Fruit fly (Drosophila melanogaster): Measurements from ENCODE around the gene CG46525.

CG46525 gene

DNA sequence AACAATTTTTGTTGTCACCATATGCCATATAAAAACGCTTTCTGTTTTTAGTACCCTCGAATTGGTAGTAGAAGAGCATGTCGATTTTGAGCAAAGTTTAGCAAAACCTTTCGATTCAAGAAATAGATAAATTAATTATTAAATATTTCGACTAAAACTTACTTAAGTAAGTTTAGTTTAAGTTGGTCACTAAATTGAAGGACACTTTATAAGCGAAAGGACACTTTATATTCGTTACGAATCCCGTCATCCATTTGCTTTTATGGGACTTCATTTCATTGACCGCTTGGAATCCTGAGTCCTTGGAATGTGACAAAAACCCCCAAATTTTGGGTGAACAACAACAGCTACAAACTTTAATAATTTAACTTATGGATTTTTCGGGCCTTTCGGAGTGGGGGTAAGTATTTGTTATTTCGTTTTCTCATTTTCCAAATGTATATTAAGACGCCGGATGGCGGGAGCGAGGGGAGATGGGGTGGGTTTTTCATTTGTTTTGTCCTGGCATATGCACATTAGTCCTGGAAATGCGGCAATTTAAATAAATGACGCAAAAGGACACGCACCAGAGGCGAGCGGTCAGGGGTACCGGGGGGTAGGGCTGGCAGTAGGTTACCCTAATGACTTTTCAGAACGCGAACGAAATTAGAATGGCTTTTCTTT is 16.0 kb upstream of the CG46525 start (continued):
- TF ChIP-seq Asciz (GFP tag; optimal IDR thresholded peaks at IDR 0.05) (peak; percentile 25), CG6683 (GFP tag; optimal IDR thresholded peaks at IDR 0.05) (peak; percentile 11), Dbx (GFP tag; IDR thresholded peaks at IDR 0.05) (peak; percentile 48; the same call in 1 of the 3 replicates), CG4404 (GFP tag; IDR thresholded peaks at IDR 0.05) (0 out of 2 replicates have a peak, but pooled peaks have one; percentile 26), HmgD (GFP tag; optimal IDR thresholded peaks at IDR 0.05) (no peak), grau (tag; optimal IDR thresholded peaks at IDR 0.05) (peak; percentile 48), CG15514 (GFP tag; optimal IDR thresholded peaks at IDR 0.05) (peak; percentile 13), Lhr (GFP tag; optimal IDR thresholded peaks at IDR 0.05) (no peak), otp (GFP tag; IDR thresholded peaks at IDR 0.05) (no peak)

DNA sequence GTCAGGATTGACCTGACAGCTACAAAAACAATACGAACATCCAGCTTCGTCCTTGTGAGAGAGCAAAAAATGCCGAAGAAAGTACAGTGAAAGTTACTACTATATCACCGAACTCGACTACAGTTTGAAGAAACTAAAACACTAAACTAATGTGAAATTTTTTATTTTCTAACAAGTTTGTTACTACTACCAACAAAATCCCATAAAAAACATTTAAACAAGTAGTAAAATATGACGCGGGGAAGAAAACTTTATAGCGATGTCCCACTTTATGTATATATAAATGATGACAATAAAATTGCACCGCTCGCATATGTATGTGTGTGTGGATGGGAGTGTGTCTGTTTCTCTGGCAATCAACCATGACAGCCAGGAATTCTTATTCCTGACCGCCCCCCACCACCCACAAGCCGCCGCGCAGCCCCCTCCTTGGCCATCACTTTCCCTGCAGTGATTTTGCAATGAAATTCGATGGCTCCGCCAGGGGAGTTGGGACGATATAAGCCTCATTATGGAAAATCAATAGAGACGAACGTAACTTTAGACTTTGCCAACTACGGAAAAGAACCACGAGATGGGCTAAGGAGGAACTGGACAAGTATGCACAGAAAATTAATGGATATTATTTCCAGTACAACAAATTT is 13.5 kb upstream of the CG46525 start:
- peak; percentile 52; the same call in 1 of the 2 replicates for TF ChIP-seq CG14441 (GFP tag; IDR thresholded peaks at IDR 0.05)
- TF ChIP-seq vvl (GFP tag; IDR thresholded peaks at IDR 0.05): no peak
- peak; percentile 12; the same call in 1 of the 2 replicates for TF ChIP-seq MBD-R2 (GFP tag; IDR thresholded peaks at IDR 0.05)
- TF ChIP-seq CG31365 (tag; optimal IDR thresholded peaks at IDR 0.05): no peak
- TF ChIP-seq Aef1 (GFP tag; IDR thresholded peaks at IDR 0.05): no peak
- no peak for TF ChIP-seq odd (GFP tag; optimal IDR thresholded peaks at IDR 0.05)
- TF ChIP-seq Xbp1 (GFP tag; optimal IDR thresholded peaks at IDR 0.05): no peak
- no peak for TF ChIP-seq CG15011 (GFP tag; optimal IDR thresholded peaks at IDR 0.05)
- TF ChIP-seq CG15601 (tag; optimal IDR thresholded peaks at IDR 0.05): no peak
- no peak for TF ChIP-seq CG6765 (GFP tag; optimal IDR thresholded peaks at IDR 0.05)
- no peak for TF ChIP-seq eyg (GFP tag; optimal IDR thresholded peaks at IDR 0.05)
- peak; percentile 0 for TF ChIP-seq unpg (GFP tag; optimal IDR thresholded peaks at IDR 0.05)
- no peak for TF ChIP-seq CG7372 (GFP tag; IDR thresholded peaks at IDR 0.05)
- TF ChIP-seq ro (GFP tag; IDR thresholded peaks at IDR 0.05): no peak
- TF ChIP-seq grau (tag; optimal IDR thresholded peaks at IDR 0.05): peak; percentile 33
- TF ChIP-seq CG30403 (GFP tag; optimal IDR thresholded peaks at IDR 0.05): no peak
- TF ChIP-seq CG3163 (GFP tag; optimal IDR thresholded peaks at IDR 0.05): no peak
- TF ChIP-seq nau (GFP tag; optimal IDR thresholded peaks at IDR 0.05): no peak
- TF ChIP-seq CG15514 (GFP tag; optimal IDR thresholded peaks at IDR 0.05): no peak
- TF ChIP-seq ato (GFP tag; IDR thresholded peaks at IDR 0.05; ENCODE audit: partially characterized antibody): no peak
- TF ChIP-seq Ptx1 (GFP tag; IDR thresholded peaks at IDR 0.05): peak; percentile 57; the same call in 1 of the 2 replicates
- TF ChIP-seq CG12391 (tag; optimal IDR thresholded peaks at IDR 0.05): no peak
- TF ChIP-seq Hey (tag; optimal IDR thresholded peaks at IDR 0.05): no peak
- TF ChIP-seq CG13894 (tag; optimal IDR thresholded peaks at IDR 0.05): no peak
- no peak for TF ChIP-seq seq (GFP tag; IDR thresholded peaks at IDR 0.05)
- TF ChIP-seq eve (GFP tag; optimal IDR thresholded peaks at IDR 0.05): no peak
- TF ChIP-seq hkb (optimal IDR thresholded peaks at IDR 0.05): no peak
- peak; percentile 18; the same call in 1 of the 2 replicates for TF ChIP-seq hkb (GFP tag; IDR thresholded peaks at IDR 0.05)
- no peak for TF ChIP-seq vnd (GFP tag; IDR thresholded peaks at IDR 0.05; ENCODE audit: partially characterized antibody)
- TF ChIP-seq CG17612 (GFP tag; IDR thresholded peaks at IDR 0.05): no peak
- TF ChIP-seq Dref (GFP tag; IDR thresholded peaks at IDR 0.05): no peak
- TF ChIP-seq C15 (GFP tag; IDR thresholded peaks at IDR 0.05): no peak
- 0 out of 3 replicates have a peak, but pooled peaks have one; percentile 9 for TF ChIP-seq CG17361 (GFP tag; IDR thresholded peaks at IDR 0.05)
- TF ChIP-seq Asciz (GFP tag; optimal IDR thresholded peaks at IDR 0.05): no peak
- TF ChIP-seq CG7745 (tag; optimal IDR thresholded peaks at IDR 0.05): no peak
- 0 out of 2 replicates have a peak, but pooled peaks have one; percentile 34 for TF ChIP-seq HLH3B (GFP tag; IDR thresholded peaks at IDR 0.05)
- TF ChIP-seq pros (GFP tag; optimal IDR thresholded peaks at IDR 0.05): no peak
- no peak for TF ChIP-seq usp (GFP tag; optimal IDR thresholded peaks at IDR 0.05)
- no peak for TF ChIP-seq NfI (GFP tag; optimal IDR thresholded peaks at IDR 0.05)
- TF ChIP-seq CG31224 (GFP tag; IDR thresholded peaks at IDR 0.05): no peak
- TF ChIP-seq lmd (GFP tag; IDR thresholded peaks at IDR 0.05): peak; percentile 11; the same call in 1 of the 2 replicates
